Fruit fly (Drosophila melanogaster) whole organism, wandering third instar larva: ENCODE measurements around the gene NitFhit.

Experiments used
- Abd-B ChIP-seq: fragments of >200 bp; optimal IDR thresholded peaks from 2 replicates; lab custom pipeline; 2017; ENCODE audit warnings: missing biosample characterization, missing genetic modification characterization
- CG32264 ChIP-seq: fragments of 200-800 bp; sonication (Bioruptor generic); optimal IDR thresholded peaks from 2 replicates; lab custom pipeline; 2016; ENCODE audit warnings: missing biosample characterization, missing genetic modification characterization
- CG9705 ChIP-seq: fragments of 200-800 bp; sonication (Bioruptor generic); optimal IDR thresholded peaks from 2 replicates; lab custom pipeline; 2018; ENCODE audit warnings: missing biosample characterization, mild to moderate bottlenecking, missing genetic modification characterization
- CrebA ChIP-seq: fragments of 200-800 bp; sonication (Bioruptor generic); optimal IDR thresholded peaks from 2 replicates; lab custom pipeline; 2016; ENCODE audit warnings: missing biosample characterization, mild to moderate bottlenecking, missing genetic modification characterization, borderline replicate concordance
- Dfd ChIP-seq: fragments of >200 bp; optimal IDR thresholded peaks from 2 replicates; lab custom pipeline; 2017; ENCODE audit warnings: missing biosample characterization, missing genetic modification characterization
- Dif ChIP-seq: fragments of 200-275, 200-300 bp; sonication (Bioruptor generic); optimal IDR thresholded peaks from 2 replicates; lab custom pipeline; 2018; ENCODE audit warnings: missing biosample characterization, missing genetic modification characterization; ENCODE audit not compliant: partially characterized antibody
- GATAd ChIP-seq: sonication (Bioruptor generic); optimal IDR thresholded peaks from 2 replicates; lab custom pipeline; 2016; ENCODE audit warnings: missing biosample characterization, missing genetic modification characterization
- HLH106 ChIP-seq: fragments of 200-800 bp; optimal IDR thresholded peaks from 3 replicates; lab custom pipeline; 2019; ENCODE audit warnings: missing biosample characterization, mild to moderate bottlenecking, missing genetic modification characterization, moderate library complexity
- Hnf4 ChIP-seq: fragments of 200-800 bp; sonication (Bioruptor generic); optimal IDR thresholded peaks from 2 replicates; lab custom pipeline; 2016; ENCODE audit warnings: missing biosample characterization, mild to moderate bottlenecking, missing genetic modification characterization
- Hr78 ChIP-seq: fragments of >200 bp; optimal IDR thresholded peaks from 2 replicates; lab custom pipeline; 2017; ENCODE audit warnings: missing biosample characterization, missing genetic modification characterization
- Hr83 ChIP-seq: fragments of 200-300 bp; sonication (Bioruptor generic); optimal IDR thresholded peaks from 2 replicates; lab custom pipeline; 2016; ENCODE audit warnings: missing biosample characterization, mild to moderate bottlenecking, missing genetic modification characterization, moderate library complexity; ENCODE audit not compliant: poor library complexity, severe bottlenecking
- Jra ChIP-seq: sonication (Bioruptor generic); optimal IDR thresholded peaks from 2 replicates; lab custom pipeline; 2016; ENCODE audit warnings: missing biosample characterization, missing genetic modification characterization
- Mio ChIP-seq: sonication (Bioruptor generic); optimal IDR thresholded peaks from 2 replicates; lab custom pipeline; 2016; ENCODE audit warnings: missing biosample characterization, missing genetic modification characterization
- Myc ChIP-seq: fragments of >200 bp; optimal IDR thresholded peaks from 2 replicates; lab custom pipeline; 2017
- N ChIP-seq: fragments of >200 bp; optimal IDR thresholded peaks from 2 replicates; lab custom pipeline; 2018; ENCODE audit warnings: missing biosample characterization, missing external identifiers, missing genetic modification characterization
- OdsH ChIP-seq: fragments of 200-800 bp; sonication (Bioruptor generic); optimal IDR thresholded peaks from 2 replicates; lab custom pipeline; 2016; ENCODE audit warnings: missing biosample characterization, mild to moderate bottlenecking, missing genetic modification characterization
- Rel ChIP-seq, 2 experiments: fragments of 200-800 bp; sonication (Bioruptor generic) in 1 of 2; optimal IDR thresholded peaks; 2 replicates in 1 of 2; 3 replicates in 1 of 2; lab custom pipeline; 2016 to 2019; ENCODE audit warnings: mild to moderate bottlenecking in 2 of 2, missing biosample characterization in 2 of 2, missing genetic modification characterization in 2 of 2, moderate library complexity in 1 of 2
- Sp1 ChIP-seq: fragments of 200-800 bp; sonication (Bioruptor generic); optimal IDR thresholded peaks from 3 replicates; lab custom pipeline; 2019; ENCODE audit warnings: missing biosample characterization, mild to moderate bottlenecking, missing genetic modification characterization, moderate library complexity
- Vsx2 ChIP-seq: fragments of 200-300, 225-300 bp; sonication (Bioruptor generic); optimal IDR thresholded peaks from 2 replicates; lab custom pipeline; 2018; ENCODE audit warnings: missing biosample characterization, missing genetic modification characterization; ENCODE audit not compliant: partially characterized antibody
- br ChIP-seq: fragments of 200-800 bp; sonication (Bioruptor generic); optimal IDR thresholded peaks from 2 replicates; lab custom pipeline; 2016; ENCODE audit warnings: missing biosample characterization, missing genetic modification characterization
- brk ChIP-seq: fragments of 200-800 bp; sonication (Bioruptor generic); optimal IDR thresholded peaks from 2 replicates; lab custom pipeline; 2016; ENCODE audit warnings: missing biosample characterization, mild to moderate bottlenecking, missing genetic modification characterization
- dl ChIP-seq, 2 experiments: fragments of 175-275, 200-275 bp in 1 of 2; fragments of 200-275 bp in 1 of 2; sonication (Bioruptor generic); optimal IDR thresholded peaks; lab custom pipeline; 2018; ENCODE audit warnings: mild to moderate bottlenecking in 2 of 2, missing biosample characterization in 2 of 2, missing genetic modification characterization in 2 of 2, moderate library complexity in 2 of 2; ENCODE audit not compliant: partially characterized antibody in 2 of 2, insufficient read depth in 1 of 2
- dmrt93B ChIP-seq: fragments of 200-800 bp; sonication (Bioruptor generic); optimal IDR thresholded peaks from 2 replicates; lab custom pipeline; 2018; ENCODE audit warnings: missing biosample characterization, mild to moderate bottlenecking, missing genetic modification characterization
- dsf ChIP-seq: sonication (Bioruptor generic); optimal IDR thresholded peaks from 2 replicates; lab custom pipeline; 2016; ENCODE audit warnings: missing biosample characterization, missing genetic modification characterization, borderline replicate concordance
- ey ChIP-seq: fragments of 200-800 bp; sonication (Bioruptor generic); optimal IDR thresholded peaks from 2 replicates; lab custom pipeline; 2016; ENCODE audit warnings: missing biosample characterization, missing genetic modification characterization
- foxo ChIP-seq, 2 experiments: fragments of 200-800 bp; sonication (Bioruptor generic); optimal IDR thresholded peaks; 2 replicates in 1 of 2; 3 replicates in 1 of 2; lab custom pipeline; 2016 to 2017; ENCODE audit warnings: missing biosample characterization in 2 of 2, missing genetic modification characterization in 2 of 2
- fru ChIP-seq: fragments of 200-800 bp; sonication (Bioruptor generic); optimal IDR thresholded peaks from 3 replicates; lab custom pipeline; 2016; ENCODE audit warnings: missing biosample characterization, mild to moderate bottlenecking, missing genetic modification characterization
- h ChIP-seq: fragments of 200-800 bp; sonication (Bioruptor generic); optimal IDR thresholded peaks from 3 replicates; lab custom pipeline; 2016; ENCODE audit warnings: missing biosample characterization, mild to moderate bottlenecking, missing genetic modification characterization
- jim ChIP-seq: fragments of 175-275, 200-325 bp; sonication (Bioruptor generic); optimal IDR thresholded peaks from 2 replicates; lab custom pipeline; 2016; ENCODE audit warnings: missing biosample characterization, mild to moderate bottlenecking, missing genetic modification characterization
- lola ChIP-seq: fragments of >200 bp; optimal IDR thresholded peaks from 2 replicates; lab custom pipeline; 2017; ENCODE audit warnings: missing biosample characterization, missing genetic modification characterization
- pan ChIP-seq: fragments of >200 bp; optimal IDR thresholded peaks from 2 replicates; lab custom pipeline; 2017
- psq ChIP-seq: fragments of 200-800 bp; sonication (Bioruptor generic); optimal IDR thresholded peaks from 3 replicates; lab custom pipeline; 2017; ENCODE audit warnings: missing biosample characterization, mild to moderate bottlenecking, missing genetic modification characterization, moderate library complexity
- rgr ChIP-seq: fragments of 200-800 bp; sonication (Bioruptor generic); optimal IDR thresholded peaks from 3 replicates; lab custom pipeline; 2016; ENCODE audit warnings: missing biosample characterization, mild to moderate bottlenecking, missing genetic modification characterization
- sage ChIP-seq: fragments of 200-800 bp; sonication (Bioruptor generic); optimal IDR thresholded peaks from 2 replicates; lab custom pipeline; 2016; ENCODE audit warnings: missing biosample characterization, mild to moderate bottlenecking, missing genetic modification characterization
- sv ChIP-seq: fragments of 200-800 bp; sonication (Bioruptor generic); optimal IDR thresholded peaks from 3 replicates; lab custom pipeline; 2016; ENCODE audit warnings: missing biosample characterization, missing genetic modification characterization
- tai ChIP-seq: sonication (Bioruptor generic); optimal IDR thresholded peaks from 2 replicates; lab custom pipeline; 2016; ENCODE audit warnings: missing biosample characterization, missing genetic modification characterization
- usp ChIP-seq: fragments of >200 bp; optimal IDR thresholded peaks from 2 replicates; lab custom pipeline; 2017; ENCODE audit warnings: missing biosample characterization, missing genetic modification characterization
- woc ChIP-seq: sonication (Bioruptor generic); optimal IDR thresholded peaks from 2 replicates; lab custom pipeline; 2016; ENCODE audit warnings: missing biosample characterization, mild to moderate bottlenecking, missing genetic modification characterization

The NitFhit gene

dm6 chr3L:161833-162587, 41.5 kb upstream of the NitFhit start:
- no peak for TF ChIP-seq Mio (GFP tag; lab: Kevin White, UChicago)
- TF ChIP-seq Hnf4 (GFP tag; lab: Kevin White, UChicago), result no peak
- no peak for TF ChIP-seq tai (GFP tag; lab: Kevin White, UChicago)
- TF ChIP-seq woc (GFP tag; lab: Kevin White, UChicago), result no peak
- no peak for TF ChIP-seq Abd-B (GFP tag; lab: Kevin White, UChicago)
- TF ChIP-seq usp (GFP tag; lab: Kevin White, UChicago), result no peak
- TF ChIP-seq brk (GFP tag; lab: Kevin White, UChicago), result no peak
- TF ChIP-seq dl (GFP tag; optimal IDR thresholded peaks at IDR 0.05; lab: Kevin White, UChicago; ENCODE audit: insufficient read depth in 1 of 2, partially characterized antibody in 2 of 2), result no peak
- TF ChIP-seq br (GFP tag; lab: Kevin White, UChicago), result no peak
- TF ChIP-seq fru (GFP tag; lab: Kevin White, UChicago), result no peak
- TF ChIP-seq sage (GFP tag; lab: Kevin White, UChicago), result no peak
- TF ChIP-seq pan, result no peak
- no peak for TF ChIP-seq lola (GFP tag; lab: Kevin White, UChicago)
- TF ChIP-seq foxo (GFP tag; optimal IDR thresholded peaks at IDR 0.05; lab: Kevin White, UChicago), result no peak
- TF ChIP-seq CG32264 (GFP tag; lab: Kevin White, UChicago), result no peak
- no peak for TF ChIP-seq Hr83 (GFP tag; lab: Kevin White, UChicago)
- no peak for TF ChIP-seq psq (GFP tag; lab: Kevin White, UChicago)

dm6 chr3L:165981-166788, 37.3 kb upstream of the NitFhit start:
- TF ChIP-seq dsf (GFP tag; lab: Kevin White, UChicago) (no peak), br (GFP tag; lab: Kevin White, UChicago) (peak; percentile 37), Rel (GFP tag; optimal IDR thresholded peaks at IDR 0.05; lab: Kevin White, UChicago) (no peak), Rel (tag; optimal IDR thresholded peaks at IDR 0.05; lab: Kevin White, UChicago) (no peak), ey (GFP tag; lab: Kevin White, UChicago) (peak; percentile 50), psq (GFP tag; lab: Kevin White, UChicago) (no peak), Jra (GFP tag; lab: Kevin White, UChicago) (no peak), CG32264 (GFP tag; lab: Kevin White, UChicago) (no peak), jim (GFP tag; lab: Kevin White, UChicago) (no peak), CG9705 (GFP tag; lab: Kevin White, UChicago) (no peak), Dif (no peak), h (GFP tag; lab: Kevin White, UChicago) (peak; percentile 60), woc (GFP tag; lab: Kevin White, UChicago) (peak; percentile 14), foxo (GFP tag; optimal IDR thresholded peaks at IDR 0.05; lab: Kevin White, UChicago) (peak in 1 of 2 experiments; percentile 58), dl (GFP tag; optimal IDR thresholded peaks at IDR 0.05; lab: Kevin White, UChicago; ENCODE audit: insufficient read depth in 1 of 2, partially characterized antibody in 2 of 2) (no peak), sage (GFP tag; lab: Kevin White, UChicago) (no peak), Mio (GFP tag; lab: Kevin White, UChicago) (no peak), lola (GFP tag; lab: Kevin White, UChicago) (no peak), Abd-B (GFP tag; lab: Kevin White, UChicago) (no peak), tai (GFP tag; lab: Kevin White, UChicago) (no peak), Myc (no peak), sv (GFP tag; lab: Kevin White, UChicago) (no peak), HLH106 (peak; percentile 57), usp (GFP tag; lab: Kevin White, UChicago) (no peak), brk (GFP tag; lab: Kevin White, UChicago) (no peak), CrebA (no peak), Hr78 (GFP tag; lab: Kevin White, UChicago) (no peak), dmrt93B (GFP tag; lab: Kevin White, UChicago) (no peak), GATAd (no peak), Hnf4 (GFP tag; lab: Kevin White, UChicago) (peak; percentile 1), Dfd (no peak), rgr (GFP tag; lab: Kevin White, UChicago) (peak; percentile 33), Vsx2 (GFP tag; lab: Kevin White, UChicago) (no peak), pan (no peak), Sp1 (peak; percentile 54), fru (GFP tag; lab: Kevin White, UChicago) (peak; percentile 77), Hr83 (GFP tag; lab: Kevin White, UChicago) (no peak), OdsH (peak; percentile 27), N (GFP tag; lab: Kevin White, UChicago) (no peak)
